Fruit fly (Drosophila melanogaster): ENCODE data around the gene CG43145.

DNA sequence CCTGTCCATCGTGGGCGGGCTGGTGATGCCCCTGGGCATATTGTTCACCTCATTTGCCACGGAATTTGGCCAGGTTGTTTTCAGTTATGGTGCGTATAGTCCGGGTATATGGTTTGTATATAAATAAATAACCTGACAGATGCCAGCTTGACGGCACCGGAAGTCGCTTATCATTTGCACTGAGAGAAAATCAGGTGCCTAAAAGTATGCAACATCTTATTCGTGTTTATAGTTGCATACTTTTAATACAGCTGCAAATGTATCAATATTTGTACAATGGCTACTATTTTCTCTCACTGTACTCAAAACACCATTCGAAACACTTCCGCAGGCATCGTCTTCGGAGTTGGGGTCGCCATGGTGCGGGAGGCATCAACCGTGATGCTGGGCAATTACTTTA is 47.1 kb downstream of the CG43145 start:
- TF ChIP-seq ab (GFP tag; optimal IDR thresholded peaks at IDR 0.05) = no peak
- peak; percentile 63 for TF ChIP-seq lab (GFP tag; optimal IDR thresholded peaks at IDR 0.05)
- no peak for TF ChIP-seq esg (GFP tag; conservative IDR thresholded peaks at IDR 0.05)
- no peak for TF ChIP-seq Rx (GFP tag; IDR thresholded peaks at IDR 0.05)
- TF ChIP-seq cato (GFP tag; optimal IDR thresholded peaks at IDR 0.05; ENCODE audit: borderline replicate concordance) = no peak
- no peak for TF ChIP-seq klu (GFP tag; IDR thresholded peaks at IDR 0.05)
- TF ChIP-seq Atf3 (GFP tag; optimal IDR thresholded peaks at IDR 0.05) = no peak
- TF ChIP-seq CG34422 (GFP tag; IDR thresholded peaks at IDR 0.05) = 0 out of 3 replicates have a peak, but pooled peaks have one; percentile 45
- no peak for TF ChIP-seq NK7.1 (GFP tag; optimal IDR thresholded peaks at IDR 0.05)
